Worm (Caenorhabditis elegans) whole organism, L3 larva: Measurements from ENCODE around the gene R09H3.2.

ENCODE experiments used
- aly-2 ChIP-seq: fragments of 150-350 bp; optimal IDR thresholded peaks from 2 replicates; lab custom pipeline; 2014; ENCODE audit warnings: missing biosample characterization, missing genetic modification characterization
- elt-2 ChIP-seq: sonication (generic microtip); optimal IDR thresholded peaks from 2 replicates; lab custom pipeline; 2016; ENCODE audit warnings: missing genetic modification reagents, mild to moderate bottlenecking, missing genetic modification characterization, missing compliant biosample characterization
- elt-3 ChIP-seq, 3 experiments: fragments of 150-350 bp in 1 of 3; sonication (generic microtip) in 2 of 3; optimal IDR thresholded peaks; 2 replicates in 2 of 3; 4 replicates in 1 of 3; lab custom pipeline; 2014 to 2017; ENCODE audit warnings: missing biosample characterization in 3 of 3, missing genetic modification characterization in 3 of 3
- fkh-10 ChIP-seq: sonication (generic microtip); optimal IDR thresholded peaks from 2 replicates; lab custom pipeline; 2017; ENCODE audit warnings: missing biosample characterization, missing genetic modification reagents, missing genetic modification characterization
- fos-1 ChIP-seq: fragments of 150-350 bp; optimal IDR thresholded peaks from 2 replicates; lab custom pipeline; 2014; ENCODE audit warnings: missing biosample characterization, missing genetic modification characterization
- jun-1 ChIP-seq: fragments of 150-350 bp; optimal IDR thresholded peaks from 2 replicates; lab custom pipeline; 2014; ENCODE audit warnings: missing biosample characterization, missing genetic modification reagents, missing genetic modification characterization
- lin-15B ChIP-seq: fragments of 150-350 bp; optimal IDR thresholded peaks from 2 replicates; lab custom pipeline; 2014; ENCODE audit warnings: missing biosample characterization, missing genetic modification characterization
- nhr-237 ChIP-seq: fragments of 150-350 bp; optimal IDR thresholded peaks from 2 replicates; lab custom pipeline; 2014; ENCODE audit warnings: missing biosample characterization, missing genetic modification characterization
- nhr-25 ChIP-seq: sonication (generic microtip); optimal IDR thresholded peaks from 2 replicates; lab custom pipeline; 2017; ENCODE audit warnings: missing biosample characterization, missing genetic modification characterization
- nhr-28 ChIP-seq: fragments of 150-350 bp; optimal IDR thresholded peaks from 2 replicates; lab custom pipeline; 2014; ENCODE audit warnings: missing biosample characterization, missing genetic modification characterization
- nhr-77 ChIP-seq: fragments of 150-350 bp; optimal IDR thresholded peaks from 2 replicates; lab custom pipeline; 2014; ENCODE audit warnings: missing biosample characterization, missing genetic modification characterization
- sea-2 ChIP-seq: fragments of 150-350 bp; sonication (generic microtip); optimal IDR thresholded peaks from 4 replicates; lab custom pipeline; 2014; ENCODE audit warnings: missing biosample characterization, missing genetic modification reagents, missing genetic modification characterization
- ztf-11 ChIP-seq: fragments of 150-350 bp; optimal IDR thresholded peaks from 2 replicates; lab custom pipeline; 2014; ENCODE audit warnings: missing biosample characterization, missing genetic modification characterization
- ztf-4 ChIP-seq: fragments of 150-350 bp; optimal IDR thresholded peaks from 2 replicates; lab custom pipeline; 2014; ENCODE audit warnings: missing biosample characterization, missing genetic modification characterization

DNA sequence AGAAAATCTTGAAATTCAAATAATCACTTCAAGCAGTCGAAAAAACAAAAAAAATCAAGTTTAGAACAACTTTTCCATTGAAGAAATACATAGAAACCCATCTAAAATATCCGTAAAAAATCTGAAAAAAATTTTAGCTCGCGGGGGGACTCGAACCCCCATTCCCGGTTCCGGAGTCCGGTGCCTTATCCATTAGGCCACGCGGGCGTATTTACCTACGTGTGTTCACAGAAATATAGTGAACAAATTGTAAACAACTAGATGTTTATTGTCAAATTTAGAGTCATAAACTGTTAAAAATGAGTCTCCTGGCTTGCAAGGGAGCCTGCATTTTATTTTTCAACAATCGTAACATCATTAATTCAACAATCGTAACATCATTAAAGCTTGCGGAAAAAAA lies 35.1 kb downstream of the R09H3.2 start:
- no peak for TF ChIP-seq fos-1 (tag; lab: Kevin White, UChicago)
- TF ChIP-seq sea-2 (GFP tag; lab: Kevin White, UChicago): no peak
- TF ChIP-seq nhr-28 (tag; lab: Kevin White, UChicago): no peak
- TF ChIP-seq ztf-4 (tag; lab: Kevin White, UChicago): no peak
- TF ChIP-seq jun-1 (tag; lab: Kevin White, UChicago): no peak
- no peak for TF ChIP-seq nhr-25 (tag; lab: Kevin White, UChicago)
- no peak for TF ChIP-seq nhr-77 (tag; lab: Kevin White, UChicago)
- TF ChIP-seq aly-2 (tag; lab: Kevin White, UChicago): no peak
- TF ChIP-seq lin-15B (tag; lab: Kevin White, UChicago): no peak
- TF ChIP-seq nhr-237 (tag; lab: Kevin White, UChicago): no peak
- no peak for TF ChIP-seq elt-2 (tag; lab: Kevin White, UChicago)
- no peak for TF ChIP-seq elt-3 (tag; optimal IDR thresholded peaks at IDR 0.05; lab: Kevin White, UChicago)
- no peak for TF ChIP-seq fkh-10 (GFP tag; lab: Kevin White, UChicago)
- TF ChIP-seq ztf-11 (tag; lab: Kevin White, UChicago): no peak
